Worm (Caenorhabditis elegans) whole organism, L1 larva: Measurements from ENCODE around the gene nhr-267.

Experiments
- C04F5.9 ChIP-seq: sonication (generic microtip); optimal IDR thresholded peaks from 2 replicates; lab custom pipeline; 2016; ENCODE audit warnings: missing genetic modification characterization, missing compliant biosample characterization
- aha-1 ChIP-seq: fragments of 150-350 bp; optimal IDR thresholded peaks from 2 replicates; lab custom pipeline; 2014; ENCODE audit warnings: missing biosample characterization, missing genetic modification characterization
- alr-1 ChIP-seq: fragments of 200-800 bp; sonication (Bioruptor generic); optimal IDR thresholded peaks from 2 replicates; lab custom pipeline; 2018; ENCODE audit warnings: borderline replicate concordance, mild to moderate bottlenecking, missing genetic modification characterization, missing compliant biosample characterization
- aly-2 ChIP-seq: fragments of 150-350 bp; optimal IDR thresholded peaks from 2 replicates; lab custom pipeline; 2014; ENCODE audit warnings: missing biosample characterization, missing genetic modification characterization
- ama-1 ChIP-seq: fragments of 150-350 bp; optimal IDR thresholded peaks from 2 replicates; lab custom pipeline; 2014
- blmp-1 ChIP-seq: fragments of 150-350 bp; optimal IDR thresholded peaks from 2 replicates; lab custom pipeline; 2014; ENCODE audit warnings: missing biosample characterization, missing genetic modification characterization
- ceh-63 ChIP-seq: fragments of 200-800 bp; sonication (Bioruptor generic); optimal IDR thresholded peaks from 2 replicates; lab custom pipeline; 2018; ENCODE audit warnings: mild to moderate bottlenecking, missing genetic modification characterization, missing compliant biosample characterization
- ceh-88 ChIP-seq: fragments of 200-800 bp; sonication (Bioruptor generic); IDR thresholded peaks from 2 replicates; pipeline ENCODE4 v1.3.6; 2022; ENCODE audit warnings: missing genetic modification characterization, missing compliant biosample characterization
- dpl-1 ChIP-seq, 3 experiments: fragments of 150-350 bp in 2 of 3; sonication (generic microtip) in 1 of 3; optimal IDR thresholded peaks; 2 replicates each; lab custom pipeline; 2014 to 2017; ENCODE audit warnings: missing biosample characterization in 3 of 3, missing genetic modification characterization in 3 of 3, missing genetic modification reagents in 3 of 3
- dsc-1 ChIP-seq: sonication (generic microtip); optimal IDR thresholded peaks from 2 replicates; lab custom pipeline; 2016; ENCODE audit warnings: mild to moderate bottlenecking, missing genetic modification characterization, missing compliant biosample characterization
- efl-1 ChIP-seq, 4 experiments: fragments of 150-350 bp; optimal IDR thresholded peaks in 3 of 4; peaks in 1 of 4; 1 replicate in 1 of 4; 2 replicates in 3 of 4; lab custom pipeline; 2014; ENCODE audit warnings: missing biosample characterization in 2 of 4, missing genetic modification characterization in 2 of 4, missing genetic modification reagents in 2 of 4
- efl-3 ChIP-seq: fragments of 200-800 bp; sonication (Bioruptor generic); optimal IDR thresholded peaks from 2 replicates; lab custom pipeline; 2018; ENCODE audit warnings: mild to moderate bottlenecking, missing genetic modification characterization, missing compliant biosample characterization
- egl-13 ChIP-seq: sonication (generic microtip); optimal IDR thresholded peaks from 2 replicates; lab custom pipeline; 2016; ENCODE audit warnings: missing genotype, missing genetic modification reagents, missing genetic modification characterization, missing compliant biosample characterization
- egl-27 ChIP-seq, 2 experiments: fragments of 150-350 bp in 1 of 2; sonication (generic microtip); optimal IDR thresholded peaks; 3 replicates each; lab custom pipeline; 2017 to 2018; ENCODE audit warnings: missing biosample characterization in 2 of 2, missing genetic modification characterization in 2 of 2, missing genetic modification reagents in 2 of 2
- fkh-4 ChIP-seq: sonication (generic microtip); optimal IDR thresholded peaks from 2 replicates; lab custom pipeline; 2016; ENCODE audit warnings: missing compliant biosample characterization, missing genetic modification characterization, borderline replicate concordance
- fkh-8 ChIP-seq: sonication (generic microtip); optimal IDR thresholded peaks from 2 replicates; lab custom pipeline; 2016; ENCODE audit warnings: mild to moderate bottlenecking, missing genetic modification characterization, missing compliant biosample characterization
- fos-1 ChIP-seq: fragments of 150-350 bp; optimal IDR thresholded peaks from 2 replicates; lab custom pipeline; 2014; ENCODE audit warnings: missing biosample characterization, missing genetic modification characterization
- grh-1 ChIP-seq: fragments of 200-800 bp; sonication (Bioruptor generic); IDR thresholded peaks from 2 replicates; pipeline ENCODE4 v1.3.6; 2022; ENCODE audit warnings: missing genetic modification reagents, missing genetic modification characterization, missing compliant biosample characterization
- hlh-4 ChIP-seq: sonication (generic microtip); optimal IDR thresholded peaks from 2 replicates; lab custom pipeline; 2016; ENCODE audit warnings: mild to moderate bottlenecking, missing genetic modification characterization, missing compliant biosample characterization
- hpl-2 ChIP-seq: fragments of 150-350 bp; optimal IDR thresholded peaks from 2 replicates; lab custom pipeline; 2014; ENCODE audit warnings: missing biosample characterization, missing genetic modification reagents, missing genetic modification characterization
- lin-35 ChIP-seq, 2 experiments: fragments of 150-350 bp; optimal IDR thresholded peaks; 2 replicates each; lab custom pipeline; 2014; ENCODE audit warnings: missing biosample characterization in 2 of 2, missing genetic modification characterization in 2 of 2, missing genetic modification reagents in 2 of 2
- lin-39 ChIP-seq: fragments of 150-350 bp; optimal IDR thresholded peaks from 2 replicates; lab custom pipeline; 2014; ENCODE audit warnings: missing biosample characterization, missing genetic modification reagents, missing genetic modification characterization
- lir-3 ChIP-seq: sonication (generic microtip); optimal IDR thresholded peaks from 2 replicates; lab custom pipeline; 2016; ENCODE audit warnings: mild to moderate bottlenecking, missing genetic modification characterization, moderate library complexity, missing compliant biosample characterization; ENCODE audit not compliant: poor library complexity
- mab-9 ChIP-seq: fragments of 200-800 bp; sonication (Bioruptor generic); IDR thresholded peaks from 2 replicates; pipeline ENCODE4 v1.3.6; 2022; ENCODE audit warnings: missing genetic modification reagents, missing genetic modification characterization, missing compliant biosample characterization
- mdl-1 ChIP-seq, 2 experiments: fragments of 150-350 bp; optimal IDR thresholded peaks; 2 replicates each; lab custom pipeline; 2014 to 2017; ENCODE audit warnings: missing biosample characterization in 2 of 2, missing genetic modification characterization in 2 of 2, inconsistent platforms in 1 of 2
- nhr-19 ChIP-seq: fragments of 200-800 bp; sonication (Bioruptor generic); conservative IDR thresholded peaks from 2 replicates; pipeline ENCODE4 v1.3.6; 2022; ENCODE audit warnings: missing genetic modification characterization, missing compliant biosample characterization
- nhr-237 ChIP-seq: fragments of 150-350 bp; optimal IDR thresholded peaks from 2 replicates; lab custom pipeline; 2014; ENCODE audit warnings: missing biosample characterization, missing genetic modification characterization
- nhr-28 ChIP-seq: fragments of 150-350 bp; optimal IDR thresholded peaks from 2 replicates; lab custom pipeline; 2014; ENCODE audit warnings: missing biosample characterization, missing genetic modification characterization
- nhr-47 ChIP-seq: sonication (generic microtip); optimal IDR thresholded peaks from 2 replicates; lab custom pipeline; 2016; ENCODE audit warnings: mild to moderate bottlenecking, missing genetic modification characterization, moderate library complexity, missing compliant biosample characterization
- nhr-71 ChIP-seq: sonication (generic microtip); optimal IDR thresholded peaks from 2 replicates; lab custom pipeline; 2016; ENCODE audit warnings: mild to moderate bottlenecking, missing genetic modification characterization, moderate library complexity, missing compliant biosample characterization
- nhr-84 ChIP-seq: sonication (generic microtip); optimal IDR thresholded peaks from 2 replicates; lab custom pipeline; 2017; ENCODE audit warnings: missing biosample characterization, missing genetic modification characterization
- nhr-85 ChIP-seq: sonication (generic microtip); peaks from one replicate; lab custom pipeline; 2016; ENCODE audit warnings: missing genetic modification characterization, inconsistent platforms, missing compliant biosample characterization
- pag-3 ChIP-seq: sonication (generic microtip); optimal IDR thresholded peaks from 2 replicates; lab custom pipeline; 2017; ENCODE audit warnings: missing genetic modification characterization, mild to moderate bottlenecking, missing compliant biosample characterization, antibody characterized with exemption, borderline replicate concordance; ENCODE audit not compliant: insufficient read depth
- pax-3 ChIP-seq: fragments of 200-800 bp; sonication (Bioruptor generic); optimal IDR thresholded peaks from 2 replicates; lab custom pipeline; 2018; ENCODE audit warnings: mild to moderate bottlenecking, missing genetic modification characterization, moderate library complexity, missing compliant biosample characterization
- pqm-1 ChIP-seq: sonication (generic microtip); optimal IDR thresholded peaks from 3 replicates; lab custom pipeline; 2017; ENCODE audit warnings: missing biosample characterization, missing genetic modification characterization
- skn-1 ChIP-seq: fragments of 150-350 bp; optimal IDR thresholded peaks from 2 replicates; lab custom pipeline; 2014; ENCODE audit warnings: missing biosample characterization, missing genetic modification characterization
- snu-23 ChIP-seq: sonication (generic microtip); optimal IDR thresholded peaks from 2 replicates; lab custom pipeline; 2016; ENCODE audit warnings: missing genetic modification characterization, missing compliant biosample characterization
- sox-4 ChIP-seq: sonication (generic microtip); optimal IDR thresholded peaks from 2 replicates; lab custom pipeline; 2016; ENCODE audit warnings: missing genetic modification characterization, missing compliant biosample characterization
- sptf-1 ChIP-seq: fragments of 150-350 bp; optimal IDR thresholded peaks from 2 replicates; lab custom pipeline; 2014; ENCODE audit warnings: missing biosample characterization, missing genetic modification characterization
- sup-37 ChIP-seq: fragments of 200-800 bp; sonication (Bioruptor generic); optimal IDR thresholded peaks from 2 replicates; lab custom pipeline; 2018; ENCODE audit warnings: mild to moderate bottlenecking, missing genetic modification characterization, missing compliant biosample characterization
- swsn-7 ChIP-seq: sonication (generic microtip); optimal IDR thresholded peaks from 2 replicates; lab custom pipeline; 2016; ENCODE audit warnings: missing genetic modification characterization, missing compliant biosample characterization
- unc-130 ChIP-seq: fragments of 150-350 bp; optimal IDR thresholded peaks from 2 replicates; lab custom pipeline; 2017; ENCODE audit warnings: missing biosample characterization, missing genetic modification characterization, inconsistent platforms
- unc-30 ChIP-seq: sonication (generic microtip); optimal IDR thresholded peaks from 2 replicates; lab custom pipeline; 2017; ENCODE audit warnings: missing biosample characterization, missing genetic modification characterization
- unc-86 ChIP-seq: sonication (generic microtip); optimal IDR thresholded peaks from 2 replicates; lab custom pipeline; 2016; ENCODE audit warnings: missing genetic modification characterization, missing compliant biosample characterization
- unc-98 ChIP-seq: fragments of 200-800 bp; sonication (Bioruptor generic); IDR thresholded peaks from 2 replicates; pipeline ENCODE4 v1.3.6; 2022; ENCODE audit warnings: missing genetic modification characterization, missing compliant biosample characterization
- xbp-1 ChIP-seq: sonication (generic microtip); optimal IDR thresholded peaks from 2 replicates; lab custom pipeline; 2016; ENCODE audit warnings: missing genetic modification characterization, missing compliant biosample characterization

Gene nhr-267

ce11 chrIV:9316068-9316681 is 30.0 kb upstream of the nhr-267 start, which contains the start of the genes F49C12.9 and rpn-7 (continued):
- TF ChIP-seq nhr-47 (tag; lab: Kevin White, UChicago) = peak; percentile 37
- no peak for TF ChIP-seq ceh-63 (GFP tag; lab: Kevin White, UChicago)
- peak; percentile 7 for TF ChIP-seq dsc-1 (tag; lab: Kevin White, UChicago)
- peak; percentile 69 for TF ChIP-seq nhr-85 (tag; lab: Kevin White, UChicago)
- no peak for TF ChIP-seq hpl-2 (GFP tag; lab: Kevin White, UChicago)
- TF ChIP-seq unc-30 (tag; lab: Kevin White, UChicago) = no peak
- peak; percentile 56 for TF ChIP-seq nhr-71 (tag; lab: Kevin White, UChicago)
- no peak for TF ChIP-seq egl-27 (tag; optimal IDR thresholded peaks at IDR 0.05; lab: Kevin White, UChicago)
- TF ChIP-seq egl-13 (tag; lab: Kevin White, UChicago) = no peak
- no peak for TF ChIP-seq pax-3
- no peak for TF ChIP-seq fkh-4
- peak in 1 of 2 experiments; percentile 20 for TF ChIP-seq mdl-1 (tag; optimal IDR thresholded peaks at IDR 0.05; lab: Kevin White, UChicago)
- TF ChIP-seq dpl-1 (GFP tag; optimal IDR thresholded peaks at IDR 0.05; lab: Kevin White, UChicago) = peak; percentile 11 to 48 (median 47)
- TF ChIP-seq nhr-237 = no peak
- TF ChIP-seq unc-86 (tag; lab: Kevin White, UChicago) = no peak
- TF ChIP-seq sox-4 (tag; lab: Kevin White, UChicago) = no peak
- no peak for TF ChIP-seq aly-2
- TF ChIP-seq aha-1 (tag; lab: Kevin White, UChicago) = no peak
- TF ChIP-seq unc-130 = peak; percentile 61
- no peak for TF ChIP-seq hlh-4 (tag; lab: Kevin White, UChicago)
- no peak for TF ChIP-seq sptf-1 (tag; lab: Kevin White, UChicago)
- TF ChIP-seq xbp-1 = peak; percentile 36
- TF ChIP-seq unc-98 (GFP tag; lab: Robert Waterston, UW) = no peak
- TF ChIP-seq grh-1 (GFP tag; lab: Robert Waterston, UW) = no peak
- no peak for TF ChIP-seq pqm-1
- no peak for TF ChIP-seq lin-39 (tag; lab: Kevin White, UChicago)
- no peak for TF ChIP-seq ama-1 (lab: Kevin White, UChicago)
- TF ChIP-seq fos-1 (tag; lab: Kevin White, UChicago) = no peak
- TF ChIP-seq fkh-8 = no peak
- peak; percentile 30 to 53 for TF ChIP-seq lin-35 (GFP tag; optimal IDR thresholded peaks at IDR 0.05; lab: Kevin White, UChicago)
- peak; percentile 98 for TF ChIP-seq skn-1 (tag; lab: Kevin White, UChicago)
- TF ChIP-seq mab-9 (GFP tag; lab: Robert Waterston, UW) = no peak
- no peak; the same call in 1 of the 2 replicates for TF ChIP-seq nhr-19 (GFP tag; lab: Robert Waterston, UW)
- TF ChIP-seq pag-3 (tag; lab: Kevin White, UChicago) = no peak
- no peak for TF ChIP-seq alr-1 (tag; lab: Kevin White, UChicago)
- TF ChIP-seq blmp-1 (tag; lab: Kevin White, UChicago) = peak; percentile 25
- no peak for TF ChIP-seq C04F5.9 (tag; lab: Kevin White, UChicago)
- TF ChIP-seq swsn-7 (tag; lab: Kevin White, UChicago) = peak; percentile 37
- TF ChIP-seq sup-37 (GFP tag; lab: Kevin White, UChicago) = no peak
- no peak for TF ChIP-seq lir-3 (tag; lab: Kevin White, UChicago)
- TF ChIP-seq efl-1 (optimal IDR thresholded peaks at IDR 0.05; lab: Kevin White, UChicago) = peak; percentile 52 to 58
- peak; percentile 36 to 94 for TF ChIP-seq efl-1 (GFP tag; optimal IDR thresholded peaks at IDR 0.05 in 1 of 2; lab: Kevin White, UChicago)
- peak; percentile 47 for TF ChIP-seq snu-23
- no peak for TF ChIP-seq efl-3 (GFP tag; lab: Kevin White, UChicago)
- TF ChIP-seq nhr-28 = no peak
- TF ChIP-seq ceh-88 (GFP tag; lab: Robert Waterston, UW) = no peak
- TF ChIP-seq nhr-84 = no peak
